Worm (Caenorhabditis elegans): Measurements from ENCODE around the gene C08B6.11.

ce11 chrV:10101916-10102315, 5.5 kb upstream of the C08B6.11 start, which contains the start of gene C08B6.14:
- TF ChIP-seq ama-1 (optimal IDR thresholded peaks at IDR 0.05), result no peak
- TF ChIP-seq fos-1 (tag; optimal IDR thresholded peaks at IDR 0.05), result no peak
- no peak for TF ChIP-seq snpc-4 (tag; optimal IDR thresholded peaks at IDR 0.05)
- no peak for TF ChIP-seq ZK546.5 (tag; optimal IDR thresholded peaks at IDR 0.05)
- TF ChIP-seq sma-3 (GFP tag; optimal IDR thresholded peaks at IDR 0.05), result no peak
- TF ChIP-seq ztf-1 (GFP tag; conservative IDR thresholded peaks at IDR 0.05), result no peak
- TF ChIP-seq mdl-1 (tag; optimal IDR thresholded peaks at IDR 0.05), result no peak
- no peak for TF ChIP-seq nhr-11 (tag; optimal IDR thresholded peaks at IDR 0.05)
- no peak for TF ChIP-seq F13H6.1 (tag; optimal IDR thresholded peaks at IDR 0.05)
- TF ChIP-seq ztf-4 (tag; optimal IDR thresholded peaks at IDR 0.05), result no peak
- TF ChIP-seq skn-1 (tag; optimal IDR thresholded peaks at IDR 0.05), result no peak
- no peak for TF ChIP-seq ztf-11 (tag; optimal IDR thresholded peaks at IDR 0.05)
